Worm (Caenorhabditis elegans) whole organism, L1 larva: ENCODE data around the gene cest-31.

ENCODE experiments used
- C16A3.4 ChIP-seq: fragments of 150-350 bp; optimal IDR thresholded peaks from 2 replicates; lab custom pipeline; 2014; ENCODE audit warnings: missing biosample characterization, missing genetic modification characterization
- F16B12.6 ChIP-seq: fragments of 150-350 bp; optimal IDR thresholded peaks from 2 replicates; lab custom pipeline; 2014; ENCODE audit warnings: missing biosample characterization, missing genetic modification characterization
- aly-2 ChIP-seq: fragments of 150-350 bp; optimal IDR thresholded peaks from 2 replicates; lab custom pipeline; 2014; ENCODE audit warnings: missing biosample characterization, missing genetic modification characterization
- ama-1 ChIP-seq: fragments of 150-350 bp; optimal IDR thresholded peaks from 2 replicates; lab custom pipeline; 2014
- blmp-1 ChIP-seq: fragments of 150-350 bp; optimal IDR thresholded peaks from 2 replicates; lab custom pipeline; 2014; ENCODE audit warnings: missing biosample characterization, missing genetic modification characterization
- ceh-82 ChIP-seq, 3 experiments: fragments of 150-350 bp in 1 of 3; sonication (generic microtip) in 2 of 3; optimal IDR thresholded peaks; 2 replicates each; lab custom pipeline; 2014 to 2017; ENCODE audit warnings: missing biosample characterization in 3 of 3, missing genetic modification characterization in 3 of 3
- dpl-1 ChIP-seq, 3 experiments: fragments of 150-350 bp in 2 of 3; sonication (generic microtip) in 1 of 3; optimal IDR thresholded peaks; 2 replicates each; lab custom pipeline; 2014 to 2017; ENCODE audit warnings: missing biosample characterization in 3 of 3, missing genetic modification characterization in 3 of 3, missing genetic modification reagents in 3 of 3
- dsc-1 ChIP-seq: sonication (generic microtip); optimal IDR thresholded peaks from 2 replicates; lab custom pipeline; 2016; ENCODE audit warnings: mild to moderate bottlenecking, missing genetic modification characterization, missing compliant biosample characterization
- efl-1 ChIP-seq, 4 experiments: fragments of 150-350 bp; optimal IDR thresholded peaks in 3 of 4; peaks in 1 of 4; 1 replicate in 1 of 4; 2 replicates in 3 of 4; lab custom pipeline; 2014; ENCODE audit warnings: missing biosample characterization in 2 of 4, missing genetic modification characterization in 2 of 4, missing genetic modification reagents in 2 of 4
- egl-13 ChIP-seq: sonication (generic microtip); optimal IDR thresholded peaks from 2 replicates; lab custom pipeline; 2016; ENCODE audit warnings: missing genotype, missing genetic modification reagents, missing genetic modification characterization, missing compliant biosample characterization
- elt-2 ChIP-seq: sonication (generic microtip); optimal IDR thresholded peaks from 2 replicates; lab custom pipeline; 2016; ENCODE audit warnings: missing genetic modification characterization, mild to moderate bottlenecking, inconsistent platforms, missing compliant biosample characterization, missing genetic modification reagents
- elt-3 ChIP-seq, 6 experiments: fragments of 150-350 bp in 1 of 6; sonication (generic microtip); optimal IDR thresholded peaks; 2 replicates each; lab custom pipeline; 2017 to 2018; ENCODE audit warnings: missing biosample characterization in 6 of 6, missing genetic modification characterization in 6 of 6, inconsistent platforms in 1 of 6
- ets-5 ChIP-seq: fragments of 200-800 bp; sonication (Bioruptor generic); IDR thresholded peaks from 2 replicates; pipeline ENCODE4 v1.3.6; 2022; ENCODE audit warnings: missing genetic modification characterization, missing compliant biosample characterization
- fkh-8 ChIP-seq: sonication (generic microtip); optimal IDR thresholded peaks from 2 replicates; lab custom pipeline; 2016; ENCODE audit warnings: mild to moderate bottlenecking, missing genetic modification characterization, missing compliant biosample characterization
- fos-1 ChIP-seq: fragments of 150-350 bp; optimal IDR thresholded peaks from 2 replicates; lab custom pipeline; 2014; ENCODE audit warnings: missing biosample characterization, missing genetic modification characterization
- grh-1 ChIP-seq: fragments of 200-800 bp; sonication (Bioruptor generic); IDR thresholded peaks from 2 replicates; pipeline ENCODE4 v1.3.6; 2022; ENCODE audit warnings: missing genetic modification reagents, missing genetic modification characterization, missing compliant biosample characterization
- hlh-17 ChIP-seq: fragments of 200-800 bp; sonication (Bioruptor generic); optimal IDR thresholded peaks from 2 replicates; lab custom pipeline; 2018; ENCODE audit warnings: missing genetic modification characterization, mild to moderate bottlenecking, missing compliant biosample characterization, moderate library complexity, borderline replicate concordance
- irx-1 ChIP-seq: sonication (generic microtip); optimal IDR thresholded peaks from 2 replicates; lab custom pipeline; 2016; ENCODE audit warnings: missing genetic modification characterization, missing compliant biosample characterization
- isw-1 ChIP-seq: fragments of 200-800 bp; sonication (Bioruptor generic); IDR thresholded peaks from 2 replicates; pipeline ENCODE4 v1.3.6; 2022; ENCODE audit warnings: missing genetic modification characterization, missing compliant biosample characterization
- jun-1 ChIP-seq: fragments of 150-350 bp; optimal IDR thresholded peaks from 2 replicates; lab custom pipeline; 2014; ENCODE audit warnings: missing biosample characterization, missing genetic modification reagents, missing genetic modification characterization
- lin-14 ChIP-seq: fragments of 200-800 bp; sonication (Bioruptor generic); optimal IDR thresholded peaks from 2 replicates; lab custom pipeline; 2018; ENCODE audit warnings: mild to moderate bottlenecking, missing genetic modification characterization, moderate library complexity, missing compliant biosample characterization
- lin-15B ChIP-seq: fragments of 150-350 bp; sonication (generic microtip); optimal IDR thresholded peaks from 3 replicates; lab custom pipeline; 2014; ENCODE audit warnings: missing biosample characterization, missing genetic modification characterization
- lsy-2 ChIP-seq, 2 experiments: fragments of 150-350 bp; optimal IDR thresholded peaks; 2 replicates each; lab custom pipeline; 2014; ENCODE audit warnings: missing biosample characterization in 2 of 2, missing genetic modification characterization in 2 of 2
- mab-9 ChIP-seq: fragments of 200-800 bp; sonication (Bioruptor generic); IDR thresholded peaks from 2 replicates; pipeline ENCODE4 v1.3.6; 2022; ENCODE audit warnings: missing genetic modification reagents, missing genetic modification characterization, missing compliant biosample characterization
- nhr-19 ChIP-seq: fragments of 200-800 bp; sonication (Bioruptor generic); conservative IDR thresholded peaks from 2 replicates; pipeline ENCODE4 v1.3.6; 2022; ENCODE audit warnings: missing genetic modification characterization, missing compliant biosample characterization
- nhr-20 ChIP-seq: sonication (generic microtip); optimal IDR thresholded peaks from 2 replicates; lab custom pipeline; 2016; ENCODE audit warnings: mild to moderate bottlenecking, missing genetic modification characterization, missing compliant biosample characterization
- nhr-47 ChIP-seq: sonication (generic microtip); optimal IDR thresholded peaks from 2 replicates; lab custom pipeline; 2016; ENCODE audit warnings: mild to moderate bottlenecking, missing genetic modification characterization, moderate library complexity, missing compliant biosample characterization
- nhr-71 ChIP-seq: sonication (generic microtip); optimal IDR thresholded peaks from 2 replicates; lab custom pipeline; 2016; ENCODE audit warnings: mild to moderate bottlenecking, missing genetic modification characterization, moderate library complexity, missing compliant biosample characterization
- nhr-76 ChIP-seq: sonication (generic microtip); optimal IDR thresholded peaks from 2 replicates; lab custom pipeline; 2017; ENCODE audit warnings: missing biosample characterization, missing genetic modification characterization
- nhr-85 ChIP-seq: sonication (generic microtip); peaks from one replicate; lab custom pipeline; 2016; ENCODE audit warnings: missing genetic modification characterization, inconsistent platforms, missing compliant biosample characterization
- nhr-90 ChIP-seq: sonication (generic microtip); optimal IDR thresholded peaks from 2 replicates; lab custom pipeline; 2016; ENCODE audit warnings: mild to moderate bottlenecking, missing genetic modification characterization, missing compliant biosample characterization; ENCODE audit not compliant: poor library complexity
- rnt-1 ChIP-seq: sonication (generic microtip); optimal IDR thresholded peaks from 2 replicates; lab custom pipeline; 2016; ENCODE audit warnings: mild to moderate bottlenecking, missing genetic modification characterization, moderate library complexity, missing compliant biosample characterization
- skn-1 ChIP-seq: fragments of 150-350 bp; optimal IDR thresholded peaks from 2 replicates; lab custom pipeline; 2014; ENCODE audit warnings: missing biosample characterization, missing genetic modification characterization
- snpc-4 ChIP-seq: fragments of 150-350 bp; optimal IDR thresholded peaks from 2 replicates; lab custom pipeline; 2014; ENCODE audit warnings: missing biosample characterization, missing genetic modification characterization
- snu-23 ChIP-seq: sonication (generic microtip); optimal IDR thresholded peaks from 2 replicates; lab custom pipeline; 2016; ENCODE audit warnings: missing genetic modification characterization, missing compliant biosample characterization
- sox-4 ChIP-seq: sonication (generic microtip); optimal IDR thresholded peaks from 2 replicates; lab custom pipeline; 2016; ENCODE audit warnings: missing genetic modification characterization, missing compliant biosample characterization
- sptf-1 ChIP-seq: fragments of 150-350 bp; optimal IDR thresholded peaks from 2 replicates; lab custom pipeline; 2014; ENCODE audit warnings: missing biosample characterization, missing genetic modification characterization
- sup-37 ChIP-seq: fragments of 200-800 bp; sonication (Bioruptor generic); optimal IDR thresholded peaks from 2 replicates; lab custom pipeline; 2018; ENCODE audit warnings: mild to moderate bottlenecking, missing genetic modification characterization, missing compliant biosample characterization
- swsn-7 ChIP-seq: sonication (generic microtip); optimal IDR thresholded peaks from 2 replicates; lab custom pipeline; 2016; ENCODE audit warnings: missing genetic modification characterization, missing compliant biosample characterization
- tlp-1 ChIP-seq: fragments of 150-350 bp; optimal IDR thresholded peaks from 2 replicates; lab custom pipeline; 2014; ENCODE audit warnings: missing biosample characterization, missing genetic modification characterization
- unc-62 ChIP-seq: fragments of 150-350 bp; optimal IDR thresholded peaks from 2 replicates; lab custom pipeline; 2014; ENCODE audit warnings: missing biosample characterization, missing genetic modification reagents, missing genetic modification characterization
- unc-86 ChIP-seq: sonication (generic microtip); optimal IDR thresholded peaks from 2 replicates; lab custom pipeline; 2016; ENCODE audit warnings: missing genetic modification characterization, missing compliant biosample characterization
- vab-15 ChIP-seq: sonication (generic microtip); optimal IDR thresholded peaks from 2 replicates; lab custom pipeline; 2017; ENCODE audit warnings: missing genotype, mild to moderate bottlenecking, missing genetic modification characterization, missing compliant biosample characterization
- xbp-1 ChIP-seq: sonication (generic microtip); optimal IDR thresholded peaks from 2 replicates; lab custom pipeline; 2016; ENCODE audit warnings: missing genetic modification characterization, missing compliant biosample characterization
- zip-4 ChIP-seq: fragments of 200-800 bp; sonication (Bioruptor generic); optimal IDR thresholded peaks from 2 replicates; lab custom pipeline; 2018; ENCODE audit warnings: mild to moderate bottlenecking, missing genetic modification characterization, moderate library complexity, missing compliant biosample characterization
- ztf-11 ChIP-seq, 2 experiments: sonication (generic microtip); optimal IDR thresholded peaks; 2 replicates each; lab custom pipeline; 2016 to 2017; ENCODE audit warnings: missing genetic modification characterization in 2 of 2, missing biosample characterization in 1 of 2, missing compliant biosample characterization in 1 of 2
- ztf-4 ChIP-seq: fragments of 150-350 bp; optimal IDR thresholded peaks from 2 replicates; lab custom pipeline; 2014; ENCODE audit warnings: missing biosample characterization, missing genetic modification characterization

cest-31 gene

ce11 chrV:6705367-6705766 lies 31.3 kb downstream of the cest-31 start:
- TF ChIP-seq unc-62 (GFP tag; lab: Kevin White, UChicago) (no peak), lin-15B (no peak), fos-1 (tag; lab: Kevin White, UChicago) (no peak), nhr-85 (tag; lab: Kevin White, UChicago) (no peak), ztf-4 (no peak), egl-13 (tag; lab: Kevin White, UChicago) (no peak)

- TF ChIP-seq blmp-1 (peak; percentile 53), elt-3 (tag; optimal IDR thresholded peaks at IDR 0.05; lab: Kevin White, UChicago) (peak in 2 of 6 experiments; percentile 24 to 28), nhr-85 (tag; lab: Kevin White, UChicago) (peak; percentile 35), ceh-82 (tag; optimal IDR thresholded peaks at IDR 0.05; lab: Kevin White, UChicago) (no peak), nhr-76 (tag; lab: Kevin White, UChicago) (no peak), elt-2 (tag; lab: Kevin White, UChicago) (peak; percentile 55), zip-4 (GFP tag; lab: Kevin White, UChicago) (no peak)
Measured at ce11 chrV:6706771-6707170, 32.7 kb downstream of the cest-31 start, which contains the start of gene W02F12.4. TSS of gene W02F12.4 (minus strand) at chrV:6706934.

ce11 chrV:6709050-6709683 lies 35.1 kb downstream of the cest-31 start, which contains the start of gene dlst-1:
TSS of gene dlst-1 (minus strand) at chrV:6709101.
- peak in 1 of 6 experiments; percentile 32 for TF ChIP-seq elt-3 (tag; optimal IDR thresholded peaks at IDR 0.05; lab: Kevin White, UChicago)
- TF ChIP-seq isw-1 = 0 out of 2 replicates have a peak, but pooled peaks have one; percentile 2
- TF ChIP-seq F16B12.6 (tag; lab: Kevin White, UChicago) = no peak
- TF ChIP-seq snu-23 (GFP tag; lab: Kevin White, UChicago) = peak; percentile 65
- peak in 1 of 2 experiments; percentile 12 for TF ChIP-seq ztf-11 (tag; optimal IDR thresholded peaks at IDR 0.05; lab: Kevin White, UChicago)
- peak; percentile 50 for TF ChIP-seq skn-1
- no peak for TF ChIP-seq sptf-1 (tag; lab: Kevin White, UChicago)
- TF ChIP-seq irx-1 (tag; lab: Kevin White, UChicago) = peak; percentile 48
- no peak for TF ChIP-seq fkh-8 (tag; lab: Kevin White, UChicago)
- peak; percentile 35 to 53 for TF ChIP-seq efl-1 (optimal IDR thresholded peaks at IDR 0.05; lab: Kevin White, UChicago)
- TF ChIP-seq efl-1 (GFP tag; optimal IDR thresholded peaks at IDR 0.05 in 1 of 2; lab: Kevin White, UChicago) = peak; percentile 35 to 94
- TF ChIP-seq tlp-1 (tag; lab: Kevin White, UChicago) = no peak
- TF ChIP-seq swsn-7 (tag; lab: Kevin White, UChicago) = peak; percentile 65
- peak; percentile 68 for TF ChIP-seq nhr-47 (tag; lab: Kevin White, UChicago)
- TF ChIP-seq vab-15 (tag; lab: Kevin White, UChicago) = no peak
- TF ChIP-seq nhr-90 (tag; lab: Kevin White, UChicago) = peak; percentile 35
- peak in 2 of 3 experiments; percentile 42 to 43 for TF ChIP-seq dpl-1 (GFP tag; optimal IDR thresholded peaks at IDR 0.05; lab: Kevin White, UChicago)
- peak; percentile 36 for TF ChIP-seq unc-86 (tag; lab: Kevin White, UChicago)
- peak; percentile 47 for TF ChIP-seq C16A3.4 (tag; lab: Kevin White, UChicago)
- peak; percentile 45 for TF ChIP-seq nhr-19 (GFP tag; lab: Robert Waterston, UW)
- peak; percentile 62 for TF ChIP-seq nhr-20 (tag; lab: Kevin White, UChicago)
- peak; percentile 54 for TF ChIP-seq lin-14 (GFP tag; lab: Kevin White, UChicago)
- peak; percentile 22 for TF ChIP-seq aly-2 (tag; lab: Kevin White, UChicago)
- TF ChIP-seq xbp-1 (tag; lab: Kevin White, UChicago) = peak; percentile 72
- TF ChIP-seq ama-1 (lab: Kevin White, UChicago) = peak; percentile 27
- no peak for TF ChIP-seq ets-5 (GFP tag; lab: Robert Waterston, UW)
- peak; percentile 66 for TF ChIP-seq nhr-71
- TF ChIP-seq sup-37 (GFP tag; lab: Kevin White, UChicago) = no peak
- no peak for TF ChIP-seq mab-9 (GFP tag; lab: Robert Waterston, UW)
- peak; percentile 1 for TF ChIP-seq jun-1 (tag; lab: Kevin White, UChicago)
- peak; percentile 0 for TF ChIP-seq blmp-1
- peak; percentile 38 for TF ChIP-seq dsc-1 (tag; lab: Kevin White, UChicago)
- TF ChIP-seq ceh-82 (tag; optimal IDR thresholded peaks at IDR 0.05; lab: Kevin White, UChicago) = peak; percentile 30 to 48 (median 40)
- peak; percentile 80 for TF ChIP-seq nhr-85 (tag; lab: Kevin White, UChicago)
- no peak for TF ChIP-seq hlh-17 (GFP tag; lab: Kevin White, UChicago)
- peak; percentile 44 for TF ChIP-seq grh-1 (GFP tag; lab: Robert Waterston, UW)
- peak; percentile 2 for TF ChIP-seq snpc-4 (tag; lab: Kevin White, UChicago)
- peak; percentile 69 for TF ChIP-seq rnt-1 (tag; lab: Kevin White, UChicago)
- TF ChIP-seq lsy-2 (tag; optimal IDR thresholded peaks at IDR 0.05; lab: Kevin White, UChicago) = peak; percentile 41 to 46
- TF ChIP-seq sox-4 (tag; lab: Kevin White, UChicago) = peak; percentile 20
